Worm (Caenorhabditis elegans) whole organism, L2 larva: Measurements from ENCODE around the gene lst-4.

Source experiments
- ZK546.5 ChIP-seq: sonication (generic microtip); optimal IDR thresholded peaks from 2 replicates; lab custom pipeline; 2017; ENCODE audit warnings: missing biosample characterization, missing genetic modification characterization
- alr-1 ChIP-seq: fragments of 150-350 bp; optimal IDR thresholded peaks from 2 replicates; lab custom pipeline; 2014; ENCODE audit warnings: missing biosample characterization, missing genetic modification characterization
- aly-2 ChIP-seq: fragments of 150-350 bp; optimal IDR thresholded peaks from 2 replicates; lab custom pipeline; 2014; ENCODE audit warnings: missing biosample characterization, missing genetic modification characterization
- blmp-1 ChIP-seq: sonication (generic microtip); optimal IDR thresholded peaks from 2 replicates; lab custom pipeline; 2017; ENCODE audit warnings: missing genetic modification characterization, mild to moderate bottlenecking, missing compliant biosample characterization, antibody characterized with exemption, moderate library complexity; ENCODE audit not compliant: insufficient read depth
- elt-3 ChIP-seq: sonication (generic microtip); optimal IDR thresholded peaks from 2 replicates; lab custom pipeline; 2017; ENCODE audit warnings: missing biosample characterization, missing genetic modification characterization
- nhr-11 ChIP-seq: fragments of 150-350 bp; optimal IDR thresholded peaks from 2 replicates; lab custom pipeline; 2014; ENCODE audit warnings: missing biosample characterization, missing genetic modification characterization
- nhr-21 ChIP-seq: fragments of 150-350 bp; optimal IDR thresholded peaks from 2 replicates; lab custom pipeline; 2014; ENCODE audit warnings: missing biosample characterization, missing genetic modification characterization
- nhr-237 ChIP-seq: fragments of 150-350 bp; optimal IDR thresholded peaks from 2 replicates; lab custom pipeline; 2014; ENCODE audit warnings: missing biosample characterization, missing genetic modification characterization
- skn-1 ChIP-seq: sonication (generic microtip); optimal IDR thresholded peaks from 2 replicates; lab custom pipeline; 2017; ENCODE audit warnings: missing biosample characterization, missing genetic modification characterization
- unc-62 ChIP-seq: fragments of 150-350 bp; optimal IDR thresholded peaks from 2 replicates; lab custom pipeline; 2014; ENCODE audit warnings: missing biosample characterization, missing genetic modification reagents, missing genetic modification characterization
- ztf-4 ChIP-seq: fragments of 150-350 bp; optimal IDR thresholded peaks from 2 replicates; lab custom pipeline; 2014; ENCODE audit warnings: missing biosample characterization, missing genetic modification characterization

ce11 chrIV:14043680-14044079, 26.0 kb downstream of the lst-4 start, which contains the start of gene Y37A1B.7:
- TF ChIP-seq alr-1 (tag; lab: Kevin White, UChicago) (no peak), blmp-1 (no peak), nhr-11 (tag; lab: Kevin White, UChicago) (no peak), aly-2 (tag; lab: Kevin White, UChicago) (no peak), ztf-4 (tag; lab: Kevin White, UChicago) (no peak), unc-62 (GFP tag; lab: Kevin White, UChicago) (no peak), ZK546.5 (no peak), skn-1 (tag; lab: Kevin White, UChicago) (no peak), elt-3 (tag; lab: Kevin White, UChicago) (no peak), nhr-21 (tag; lab: Kevin White, UChicago) (no peak), nhr-237 (tag; lab: Kevin White, UChicago) (no peak)
